Worm (Caenorhabditis elegans): Measurements from ENCODE around the gene F32D8.15.
A peak's percentile ranks its signal among the peaks of the same experiment; 100 is the strongest.

F32D8.15 gene

DNA sequence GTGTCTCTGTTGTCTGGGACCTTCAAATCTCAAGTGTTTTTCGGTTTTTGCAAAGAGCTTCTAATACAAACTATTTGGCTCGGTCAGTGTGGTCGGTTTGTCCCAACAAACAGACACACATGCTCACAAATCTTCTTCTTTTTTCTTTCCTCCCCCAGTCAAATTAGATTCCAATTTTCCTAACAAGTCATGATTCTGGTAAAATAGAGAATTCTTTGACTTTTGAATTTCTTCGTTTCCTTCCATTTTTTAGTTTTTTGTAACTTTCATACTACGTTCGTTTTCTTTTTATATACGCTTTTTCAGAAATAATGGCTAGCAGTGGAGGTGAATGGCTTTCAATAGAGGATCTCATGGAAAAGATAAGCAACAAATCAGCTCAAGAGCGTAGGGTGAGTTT, at the start of gene F32D8.15:
Gene F32D8.15, plus strand, starts transcription at position 301 of the 400 bp plus-strand sequence.
- TF ChIP-seq elt-4 (tag; optimal IDR thresholded peaks at IDR 0.05) = no peak
- peak; percentile 23 for TF ChIP-seq unc-42 (tag; optimal IDR thresholded peaks at IDR 0.05)
- no peak for TF ChIP-seq hlh-13 (GFP tag; optimal IDR thresholded peaks at IDR 0.05)
- TF ChIP-seq ceh-19 (GFP tag; optimal IDR thresholded peaks at IDR 0.05) = no peak

DNA sequence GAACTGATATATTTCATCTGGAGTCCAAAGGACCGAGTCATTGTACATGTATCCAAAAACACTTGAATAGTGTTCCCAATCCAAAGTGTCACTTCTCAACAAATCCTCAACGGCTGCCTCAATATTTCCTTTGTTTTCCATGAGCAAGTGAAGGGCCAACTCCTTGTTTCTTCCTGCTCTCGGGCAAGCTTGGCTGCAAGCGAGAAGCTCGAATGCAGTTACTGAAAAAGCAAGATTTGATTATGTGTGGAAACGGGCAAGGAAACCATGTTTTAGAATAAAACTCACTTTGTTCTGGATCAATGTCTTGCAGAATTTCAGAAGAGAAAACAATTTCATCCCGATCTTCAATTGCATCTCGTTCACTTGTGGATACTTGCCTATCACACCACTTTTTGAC, 49.7 kb upstream of the F32D8.15 start:
- TF ChIP-seq ceh-45 (GFP tag; IDR thresholded peaks at IDR 0.05) = no peak
- TF ChIP-seq K09A11.1 (tag; optimal IDR thresholded peaks at IDR 0.05; ENCODE audit: insufficient read depth) = no peak

DNA sequence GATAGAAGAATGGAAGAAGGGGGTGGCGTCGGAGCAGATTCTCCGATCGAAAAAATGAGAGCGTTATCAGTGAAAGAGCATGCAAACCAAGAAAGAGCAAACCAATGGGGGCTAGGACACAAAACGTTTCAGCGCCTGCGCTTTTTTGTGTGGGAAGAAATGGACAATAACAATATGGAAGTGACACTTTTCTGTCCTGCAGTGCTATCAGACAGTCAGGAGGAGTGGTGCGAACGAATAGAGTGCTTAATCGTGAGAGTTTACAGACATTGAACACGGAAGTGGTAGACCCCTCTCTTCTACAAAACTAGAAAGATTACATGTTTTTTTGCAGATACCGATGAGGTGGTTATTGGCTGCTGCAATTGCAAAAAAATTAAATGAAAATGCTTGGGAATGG, 48.5 kb upstream of the F32D8.15 start:
- TF ChIP-seq pqm-1 (tag; optimal IDR thresholded peaks at IDR 0.05) (peak; percentile 35), hlh-30 (tag; optimal IDR thresholded peaks at IDR 0.05; ENCODE audit: insufficient read depth) (no peak)

DNA sequence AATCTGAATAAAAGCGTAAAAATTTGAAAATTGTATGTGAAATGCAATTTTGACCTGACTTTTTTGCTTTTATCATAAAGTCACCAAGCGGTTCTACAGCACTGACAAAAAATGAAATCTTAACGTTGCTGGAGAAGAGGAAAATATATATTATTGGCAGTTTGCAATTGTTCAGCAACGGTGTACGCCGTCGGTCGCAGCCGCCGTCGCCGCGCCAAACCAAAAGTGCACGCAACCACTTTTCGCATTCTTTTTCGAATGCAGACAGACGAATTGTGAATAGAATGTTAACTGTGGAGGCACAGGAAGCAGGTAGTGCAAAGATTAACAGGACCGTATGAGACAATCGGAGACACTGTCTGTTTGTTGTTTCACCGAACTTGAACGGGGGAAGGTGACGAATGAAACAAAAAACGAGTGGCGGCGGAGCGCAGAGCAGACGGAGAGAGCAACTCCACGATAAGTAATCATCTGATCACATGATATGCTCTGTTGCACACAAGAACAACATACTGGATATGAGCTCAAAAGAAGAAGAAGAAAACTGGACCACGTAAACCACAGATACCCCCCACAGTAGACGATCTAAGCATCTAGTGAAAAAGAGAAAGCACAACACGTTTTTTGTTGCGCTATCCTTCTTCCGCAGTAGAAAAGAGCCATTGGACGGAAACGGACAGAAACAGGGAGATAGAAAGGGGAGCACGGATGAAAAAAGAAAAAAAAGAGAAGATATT, 46.8 kb upstream of the F32D8.15 start:
- TF ChIP-seq hlh-30 (tag; optimal IDR thresholded peaks at IDR 0.05; ENCODE audit: insufficient read depth) (peak; percentile 27), ceh-9 (tag; optimal IDR thresholded peaks at IDR 0.05) (no peak), ceh-18 (tag; optimal IDR thresholded peaks at IDR 0.05) (peak; percentile 45), unc-42 (tag; optimal IDR thresholded peaks at IDR 0.05) (peak; percentile 29), K02D7.2 (tag; optimal IDR thresholded peaks at IDR 0.05) (peak; percentile 21)

DNA sequence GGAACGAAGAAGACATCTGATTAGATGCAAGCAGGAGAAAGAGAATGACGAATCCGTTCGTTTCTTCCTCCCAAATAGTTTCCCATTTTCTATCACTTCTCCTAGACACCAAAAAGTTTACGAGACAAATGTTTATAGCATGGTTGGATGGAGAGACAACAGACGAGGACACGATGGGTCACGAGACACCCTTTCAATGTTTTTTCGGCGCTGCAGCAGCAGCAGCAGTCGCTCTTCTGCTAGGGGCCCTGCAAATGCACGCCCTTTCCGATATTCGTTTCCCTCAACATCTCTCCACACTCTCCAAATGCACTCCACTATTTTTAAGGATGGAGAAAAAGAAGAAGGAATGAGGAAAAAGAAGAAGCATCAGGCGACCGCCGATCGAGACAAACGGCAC, 45.5 kb upstream of the F32D8.15 start:
- TF ChIP-seq syd-9 (tag; optimal IDR thresholded peaks at IDR 0.05) (peak; percentile 3), T23F11.4 (GFP tag; optimal IDR thresholded peaks at IDR 0.05) (no peak), eyg-1 (tag; optimal IDR thresholded peaks at IDR 0.05) (no peak), ceh-31 (tag; optimal IDR thresholded peaks at IDR 0.05) (peak; percentile 73), nfya-1 (tag; optimal IDR thresholded peaks at IDR 0.05) (peak; percentile 57), rnt-1 (tag; optimal IDR thresholded peaks at IDR 0.05) (peak; percentile 51), ceh-14 (tag; optimal IDR thresholded peaks at IDR 0.05) (peak; percentile 21), ceh-48 (tag; optimal IDR thresholded peaks at IDR 0.05) (peak; percentile 32), elt-2 (tag; optimal IDR thresholded peaks at IDR 0.05) (no peak), F13H6.1 (tag; optimal IDR thresholded peaks at IDR 0.05) (peak; percentile 37), ceh-18 (tag; optimal IDR thresholded peaks at IDR 0.05) (peak; percentile 96), hlh-13 (GFP tag; optimal IDR thresholded peaks at IDR 0.05) (no peak), mec-3 (tag; optimal IDR thresholded peaks at IDR 0.05; ENCODE audit: borderline replicate concordance) (no peak), ceh-34 (tag; optimal IDR thresholded peaks at IDR 0.05) (peak; percentile 72), tbx-2 (tag; optimal IDR thresholded peaks at IDR 0.05) (peak; percentile 74), gmeb-2 (tag; optimal IDR thresholded peaks at IDR 0.05) (no peak), dmd-4 (tag; optimal IDR thresholded peaks at IDR 0.05; ENCODE audit: borderline replicate concordance) (peak; percentile 60), unc-42 (tag; optimal IDR thresholded peaks at IDR 0.05) (peak; percentile 81), ceh-19 (GFP tag; optimal IDR thresholded peaks at IDR 0.05) (peak; percentile 22), pros-1 (tag; optimal IDR thresholded peaks at IDR 0.05) (peak; percentile 41), dve-1 (tag; optimal IDR thresholded peaks at IDR 0.05) (no peak), ref-2 (tag; optimal IDR thresholded peaks at IDR 0.05) (peak; percentile 25), unc-86 (tag; optimal IDR thresholded peaks at IDR 0.05) (peak; percentile 11), elt-4 (tag; optimal IDR thresholded peaks at IDR 0.05) (no peak), hlh-30 (tag; optimal IDR thresholded peaks at IDR 0.05; ENCODE audit: insufficient read depth) (peak; percentile 71), unc-55 (GFP tag; optimal IDR thresholded peaks at IDR 0.05) (peak; percentile 67), hlh-8 (tag; optimal IDR thresholded peaks at IDR 0.05) (peak; percentile 27)

All from whole organism, late embryonic.